Worm (Caenorhabditis elegans): Measurements from ENCODE around the gene Y104H12D.2.

The Y104H12D.2 gene

ce11 chrIV:1225596-1226232, 47.9 kb downstream of the Y104H12D.2 start, which contains the start of gene W09G12.8:
TSS of gene W09G12.8 (plus strand) at chrIV:1226182.
- TF ChIP-seq ceh-16 (tag; optimal IDR thresholded peaks at IDR 0.05) (no peak), tbx-2 (tag; optimal IDR thresholded peaks at IDR 0.05) (no peak), nhr-23 (tag; optimal IDR thresholded peaks at IDR 0.05) (no peak), mml-1 (tag; optimal IDR thresholded peaks at IDR 0.05) (no peak), lin-15B (tag; optimal IDR thresholded peaks at IDR 0.05) (no peak), nhr-12 (tag; optimal IDR thresholded peaks at IDR 0.05) (no peak), ztf-11 (tag; optimal IDR thresholded peaks at IDR 0.05) (no peak), ceh-82 (tag; optimal IDR thresholded peaks at IDR 0.05) (no peak), ZK546.5 (tag; optimal IDR thresholded peaks at IDR 0.05) (no peak), fos-1 (tag; optimal IDR thresholded peaks at IDR 0.05) (no peak)

- TF ChIP-seq fkh-10 (GFP tag; optimal IDR thresholded peaks at IDR 0.05): no peak
- no peak for TF ChIP-seq egl-27 (tag; optimal IDR thresholded peaks at IDR 0.05)
- TF ChIP-seq pqm-1 (tag; optimal IDR thresholded peaks at IDR 0.05): peak; percentile 54
- TF ChIP-seq pha-4 (tag; optimal IDR thresholded peaks at IDR 0.05): peak; percentile 18
- TF ChIP-seq elt-2 (tag; optimal IDR thresholded peaks at IDR 0.05): peak; percentile 91
- no peak for TF ChIP-seq unc-62 (GFP tag; optimal IDR thresholded peaks at IDR 0.05)
- peak; percentile 27 for TF ChIP-seq jun-1 (tag; optimal IDR thresholded peaks at IDR 0.05)
These were observed 50.9 kb downstream of the Y104H12D.2 start, which contains the start of gene W09G12.7 for ce11 chrIV:1228675-1229130. TSS of gene W09G12.7 (plus strand) at chrIV:1229080.

- TF ChIP-seq ama-1 (optimal IDR thresholded peaks at IDR 0.05): no peak
- no peak for TF ChIP-seq egl-27 (tag; optimal IDR thresholded peaks at IDR 0.05)
- no peak for TF ChIP-seq fkh-10 (GFP tag; optimal IDR thresholded peaks at IDR 0.05)
- TF ChIP-seq unc-39 (tag; optimal IDR thresholded peaks at IDR 0.05): no peak
- TF ChIP-seq nhr-23 (tag; optimal IDR thresholded peaks at IDR 0.05): no peak
- no peak for TF ChIP-seq snpc-4 (tag; optimal IDR thresholded peaks at IDR 0.05)
- TF ChIP-seq lin-15B (tag; optimal IDR thresholded peaks at IDR 0.05): no peak
- TF ChIP-seq elt-1 (tag; optimal IDR thresholded peaks at IDR 0.05): no peak
- TF ChIP-seq nhr-67 (tag; optimal IDR thresholded peaks at IDR 0.05): no peak
- no peak for TF ChIP-seq sea-2 (GFP tag; optimal IDR thresholded peaks at IDR 0.05)
- no peak for TF ChIP-seq lsy-12 (tag; optimal IDR thresholded peaks at IDR 0.05)
- no peak for TF ChIP-seq nhr-76 (tag; optimal IDR thresholded peaks at IDR 0.05)
- no peak for TF ChIP-seq zag-1 (tag; optimal IDR thresholded peaks at IDR 0.05)
- no peak for TF ChIP-seq mml-1 (tag; optimal IDR thresholded peaks at IDR 0.05)
- no peak for TF ChIP-seq elt-2 (tag; optimal IDR thresholded peaks at IDR 0.05)
- no peak for TF ChIP-seq fkh-2 (tag; optimal IDR thresholded peaks at IDR 0.05)
- no peak for TF ChIP-seq nhr-43 (tag; optimal IDR thresholded peaks at IDR 0.05; ENCODE audit: poor library complexity, severe bottlenecking)
- TF ChIP-seq lin-39 (tag; optimal IDR thresholded peaks at IDR 0.05): no peak
- TF ChIP-seq ceh-82 (tag; optimal IDR thresholded peaks at IDR 0.05): no peak
- TF ChIP-seq pqm-1 (tag; optimal IDR thresholded peaks at IDR 0.05): no peak
These were observed 53.8 kb downstream of the Y104H12D.2 start, which contains the start of gene W09G12.6 for ce11 chrIV:1231589-1231988. TSS of gene W09G12.6 (plus strand) at chrIV:1231889.

All from whole organism, L3 larva.